Fruit fly (Drosophila melanogaster) whole organism: ENCODE measurements around the gene CG4613.

Experiments used
- CG8478 ChIP-seq: fragments of >200 bp; optimal IDR thresholded peaks from 2 replicates; lab custom pipeline; 2018; ENCODE audit warnings: inconsistent platforms
- Dll ChIP-seq: fragments of >200 bp; optimal IDR thresholded peaks from 2 replicates; lab custom pipeline; 2017
- EcR ChIP-seq, 2 experiments: fragments of >200 bp; optimal IDR thresholded peaks; 2 replicates each; lab custom pipeline; 2017; ENCODE audit warnings: missing biosample characterization in 2 of 2, missing genetic modification characterization in 2 of 2, missing genetic modification reagents in 2 of 2
- pan ChIP-seq: fragments of >200 bp; optimal IDR thresholded peaks from 2 replicates; lab custom pipeline; 2017
- psq ChIP-seq: fragments of >200 bp; optimal IDR thresholded peaks from 2 replicates; lab custom pipeline; 2017
- usp ChIP-seq: fragments of >200 bp; optimal IDR thresholded peaks from 2 replicates; lab custom pipeline; 2017; ENCODE audit warnings: missing biosample characterization, missing genetic modification characterization, mixed read lengths

Gene CG4613

DNA sequence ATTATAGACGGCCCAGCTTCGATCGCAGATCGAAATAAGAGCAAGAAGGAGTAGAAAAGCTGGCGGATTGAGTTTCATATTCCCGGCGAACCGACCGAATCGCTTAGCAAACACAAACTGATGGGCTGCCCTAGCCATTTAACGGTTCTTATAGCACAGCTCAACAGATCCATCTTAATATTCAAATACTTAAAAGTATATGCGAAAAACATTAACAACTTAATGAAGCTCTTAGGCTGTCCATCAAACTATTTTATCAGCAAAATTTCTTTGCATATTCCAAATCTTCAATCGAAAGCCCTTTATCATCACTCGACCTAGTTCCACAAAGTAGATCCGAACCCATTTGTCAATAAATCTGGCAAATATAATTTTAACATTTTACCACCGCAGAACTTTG, at the start of gene CG4613:
TSS of gene CG4613 (minus strand) at position 101 of the 400 bp plus-strand sequence.
- TF ChIP-seq CG8478 (lab: Kevin White, UChicago) (no peak), psq (lab: Kevin White, UChicago) (no peak), usp (GFP tag; lab: Kevin White, UChicago) (no peak)

DNA sequence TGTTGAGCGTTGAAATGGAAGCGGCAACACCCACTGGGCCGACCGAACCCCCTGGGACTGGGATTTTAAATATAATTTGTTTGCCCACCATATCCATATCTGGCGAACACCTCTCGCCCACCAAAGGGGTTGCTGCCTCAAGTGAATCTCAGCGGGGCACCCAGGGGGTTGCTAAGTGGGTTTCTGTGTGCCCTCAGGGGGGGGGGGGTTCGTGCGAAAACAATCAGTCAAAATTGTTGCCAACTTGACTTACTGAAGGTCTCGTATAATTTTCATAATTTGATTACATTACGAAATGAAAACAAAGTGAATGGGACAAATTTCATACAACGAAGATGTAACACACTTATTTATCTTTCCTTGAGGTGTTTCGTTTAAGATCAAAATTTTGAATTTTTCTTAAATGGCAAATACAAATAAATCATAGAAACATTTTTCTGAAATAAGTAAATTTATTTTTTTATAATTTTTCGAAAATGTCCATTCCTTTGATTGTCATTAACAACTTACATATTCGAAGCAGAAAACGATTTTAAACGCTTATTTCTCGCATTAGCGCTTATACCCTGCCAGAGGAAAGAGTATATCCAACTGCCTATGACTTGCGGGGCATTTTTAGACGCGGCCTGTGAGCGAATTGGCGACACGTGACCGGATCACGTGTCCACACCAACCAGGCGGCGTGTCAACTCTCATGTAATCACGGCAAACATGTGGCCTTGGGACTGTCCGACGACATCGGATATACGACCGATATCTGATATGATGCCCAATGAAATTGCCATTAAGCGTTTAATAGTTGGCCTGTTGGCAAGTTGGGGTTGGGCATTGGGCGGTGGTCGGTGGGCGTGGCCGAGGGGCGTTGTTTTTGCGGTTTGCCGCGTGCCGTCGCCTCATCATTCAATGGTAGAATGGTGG, 48.4 kb upstream of the CG4613 start:
- TF ChIP-seq Dll (lab: Kevin White, UChicago) (no peak), psq (lab: Kevin White, UChicago) (no peak), CG8478 (lab: Kevin White, UChicago) (no peak), usp (GFP tag; lab: Kevin White, UChicago) (no peak), pan (lab: Kevin White, UChicago) (no peak), EcR (GFP tag; optimal IDR thresholded peaks at IDR 0.05; lab: Kevin White, UChicago) (no peak)

DNA sequence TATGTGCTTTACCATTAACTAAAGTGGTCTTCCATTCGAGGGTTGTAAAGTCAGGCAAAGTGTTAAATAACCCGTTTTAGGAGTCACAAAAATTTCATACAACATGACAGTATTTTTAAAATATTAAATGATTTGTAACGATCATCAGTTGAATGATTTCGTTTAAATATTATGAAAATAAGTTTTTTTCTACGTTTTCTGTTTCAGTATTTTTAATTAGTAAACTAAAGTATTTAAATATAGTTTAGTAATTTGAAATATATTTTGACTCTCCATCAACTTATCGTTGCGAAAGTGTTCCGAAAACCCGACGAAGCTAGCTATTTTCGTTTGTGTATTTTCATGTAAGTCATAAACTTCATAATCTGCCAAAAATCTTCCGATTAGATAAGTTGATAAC, 45.6 kb upstream of the CG4613 start, which contains the start of gene CG42758:
TSS of gene CG42758 (plus strand) at position 301 of the 400 bp plus-strand sequence.
- no peak for TF ChIP-seq pan (lab: Kevin White, UChicago)
- TF ChIP-seq CG8478 (lab: Kevin White, UChicago) = no peak
- TF ChIP-seq Dll (lab: Kevin White, UChicago) = no peak
- TF ChIP-seq usp (GFP tag; lab: Kevin White, UChicago) = no peak
- no peak for TF ChIP-seq psq (lab: Kevin White, UChicago)
- TF ChIP-seq EcR (GFP tag; optimal IDR thresholded peaks at IDR 0.05; lab: Kevin White, UChicago) = no peak

DNA sequence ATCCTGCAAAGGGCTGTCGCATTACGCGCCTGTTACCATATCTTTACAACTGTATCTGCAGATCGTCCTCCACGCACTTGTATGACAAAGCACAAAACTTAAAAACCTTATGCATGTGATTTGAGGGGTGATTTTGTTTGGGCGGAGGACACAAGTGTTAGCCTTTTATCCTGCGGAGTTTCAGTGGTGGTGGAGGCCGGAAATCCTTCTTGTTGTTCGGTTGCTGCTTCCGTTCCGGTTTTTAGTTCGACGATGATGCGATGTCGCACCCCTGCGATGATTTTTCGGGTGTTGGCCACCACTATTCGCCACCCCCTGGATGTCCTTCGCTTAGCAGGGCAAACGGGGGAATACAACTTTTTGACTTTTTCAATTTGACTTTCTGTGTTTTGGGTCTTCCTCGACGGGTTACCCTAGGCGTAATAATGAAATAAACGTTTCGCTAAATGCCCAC, 43.7 kb upstream of the CG4613 start:
- TF ChIP-seq usp (GFP tag; lab: Kevin White, UChicago) (no peak), EcR (GFP tag; optimal IDR thresholded peaks at IDR 0.05; lab: Kevin White, UChicago) (no peak), psq (lab: Kevin White, UChicago) (no peak), pan (lab: Kevin White, UChicago) (no peak), CG8478 (lab: Kevin White, UChicago) (no peak), Dll (lab: Kevin White, UChicago) (no peak)

DNA sequence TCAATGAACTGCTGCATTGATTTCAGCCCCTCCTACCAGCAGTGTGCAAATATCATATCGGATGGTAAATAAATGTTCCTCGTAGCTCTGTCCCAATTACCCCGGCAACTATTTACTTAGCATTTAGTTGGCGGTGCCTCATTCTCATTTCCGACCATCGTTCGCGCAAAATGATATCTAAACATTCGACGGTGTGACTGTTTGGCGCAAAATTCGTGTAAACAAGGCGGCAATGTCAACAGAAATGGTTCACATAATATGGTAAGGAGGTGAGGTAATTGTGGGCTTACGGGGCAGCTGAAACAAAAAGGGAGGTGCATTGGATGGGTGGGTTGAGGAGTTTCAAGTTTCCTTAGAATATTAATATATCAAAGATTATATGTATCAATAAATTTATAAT, 42.9 kb upstream of the CG4613 start:
- no peak for TF ChIP-seq CG8478 (lab: Kevin White, UChicago)
- no peak for TF ChIP-seq Dll (lab: Kevin White, UChicago)
- no peak for TF ChIP-seq psq (lab: Kevin White, UChicago)
- no peak for TF ChIP-seq pan (lab: Kevin White, UChicago)
- TF ChIP-seq EcR (GFP tag; optimal IDR thresholded peaks at IDR 0.05; lab: Kevin White, UChicago) = no peak
- TF ChIP-seq usp (GFP tag; lab: Kevin White, UChicago) = no peak

DNA sequence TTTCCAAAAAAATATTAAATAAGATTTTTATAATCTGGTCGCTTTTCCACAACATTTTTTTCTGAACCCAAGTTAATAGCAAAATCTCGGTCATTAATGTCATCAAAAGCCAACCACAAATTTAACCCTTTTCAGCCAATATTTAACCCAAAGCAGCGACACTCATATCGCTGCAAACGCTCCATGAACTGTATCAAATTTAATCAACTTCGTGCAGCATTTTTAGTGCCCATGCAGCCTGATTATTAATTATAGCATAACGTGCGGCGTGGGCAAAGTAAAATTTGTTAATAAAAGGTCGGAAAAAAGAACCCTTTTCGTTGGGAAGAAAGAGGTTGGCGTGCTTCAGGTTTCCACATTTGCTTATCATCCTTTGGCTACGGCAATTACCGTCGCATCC, 42.0 kb upstream of the CG4613 start:
- TF ChIP-seq usp (GFP tag; lab: Kevin White, UChicago) = no peak
- no peak for TF ChIP-seq CG8478 (lab: Kevin White, UChicago)
- no peak for TF ChIP-seq psq (lab: Kevin White, UChicago)
- TF ChIP-seq Dll (lab: Kevin White, UChicago) = no peak
- TF ChIP-seq pan (lab: Kevin White, UChicago) = no peak
- no peak for TF ChIP-seq EcR (GFP tag; optimal IDR thresholded peaks at IDR 0.05; lab: Kevin White, UChicago)

DNA sequence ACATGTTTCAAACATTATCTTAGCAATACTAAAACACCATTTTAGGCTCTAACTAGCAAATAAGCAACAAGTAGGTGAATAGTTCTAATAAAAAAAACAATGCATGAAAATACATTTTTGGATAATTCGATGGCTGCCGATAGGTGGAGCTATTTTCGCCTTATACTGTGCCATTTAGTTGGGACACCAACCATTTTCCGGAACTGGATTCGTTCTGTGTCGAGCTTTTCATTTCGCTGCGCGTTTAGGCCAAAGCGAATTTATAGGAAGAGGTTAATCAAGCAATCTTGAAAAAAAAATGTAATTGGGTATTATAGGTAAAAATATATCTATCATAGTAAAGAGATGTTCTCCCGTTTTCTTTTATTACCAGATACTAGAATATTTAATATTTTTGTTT, 41.2 kb upstream of the CG4613 start:
- TF ChIP-seq EcR (GFP tag; optimal IDR thresholded peaks at IDR 0.05; lab: Kevin White, UChicago) (no peak), CG8478 (lab: Kevin White, UChicago) (peak; percentile 0), psq (lab: Kevin White, UChicago) (no peak)

DNA sequence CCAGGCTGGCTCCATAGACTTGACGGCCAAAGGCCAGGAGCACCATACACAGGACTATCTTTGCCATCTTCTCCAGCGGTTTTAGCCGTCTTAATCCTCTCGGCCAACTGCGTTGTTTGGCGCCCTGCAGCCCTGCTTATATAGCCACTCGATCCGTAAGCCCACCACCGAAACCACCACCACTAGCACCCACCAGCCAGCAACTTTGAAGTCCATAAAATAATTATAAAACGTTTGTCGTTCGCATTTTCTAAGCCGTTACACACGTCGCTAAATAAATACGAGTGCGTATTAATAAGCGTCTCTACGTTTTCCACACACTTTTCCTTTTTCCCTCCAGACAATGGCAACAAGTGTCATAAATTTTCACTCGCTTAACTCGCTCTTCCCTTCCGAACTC, 39.2 kb upstream of the CG4613 start, which contains the start of gene Lk:
TSS of gene Lk (minus strand) at position 101 of the 400 bp plus-strand sequence.
- no peak for TF ChIP-seq usp (GFP tag; lab: Kevin White, UChicago)
- TF ChIP-seq EcR (GFP tag; optimal IDR thresholded peaks at IDR 0.05; lab: Kevin White, UChicago) = no peak
- TF ChIP-seq CG8478 (lab: Kevin White, UChicago) = no peak
- TF ChIP-seq psq (lab: Kevin White, UChicago) = no peak
- TF ChIP-seq pan (lab: Kevin White, UChicago) = no peak
- no peak for TF ChIP-seq Dll (lab: Kevin White, UChicago)

DNA sequence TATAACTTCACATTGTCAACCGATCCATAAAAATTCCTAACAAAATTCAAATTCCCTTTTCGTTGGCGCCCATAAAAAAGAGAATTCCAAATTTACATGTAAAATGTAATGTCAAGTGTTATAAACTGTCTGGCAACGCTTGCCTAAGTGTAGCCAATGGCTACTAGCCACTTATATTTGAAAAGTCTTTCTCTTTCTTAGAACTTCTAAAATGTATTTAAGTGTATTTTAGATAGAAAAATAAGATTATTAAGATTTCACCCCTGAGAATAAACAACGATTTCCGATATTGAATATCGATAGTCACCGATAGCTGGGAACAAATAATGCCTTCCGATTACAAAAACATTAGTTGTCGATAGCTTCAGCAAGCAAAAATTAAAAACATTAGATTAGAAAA, 38.2 kb upstream of the CG4613 start, which contains the start of gene CG34039:
TSS of gene CG34039 (plus strand) at position 342 of the 400 bp plus-strand sequence.
- no peak for TF ChIP-seq psq (lab: Kevin White, UChicago)
- TF ChIP-seq Dll (lab: Kevin White, UChicago) = no peak
- no peak for TF ChIP-seq CG8478 (lab: Kevin White, UChicago)
- TF ChIP-seq pan (lab: Kevin White, UChicago) = no peak
- no peak for TF ChIP-seq usp (GFP tag; lab: Kevin White, UChicago)

DNA sequence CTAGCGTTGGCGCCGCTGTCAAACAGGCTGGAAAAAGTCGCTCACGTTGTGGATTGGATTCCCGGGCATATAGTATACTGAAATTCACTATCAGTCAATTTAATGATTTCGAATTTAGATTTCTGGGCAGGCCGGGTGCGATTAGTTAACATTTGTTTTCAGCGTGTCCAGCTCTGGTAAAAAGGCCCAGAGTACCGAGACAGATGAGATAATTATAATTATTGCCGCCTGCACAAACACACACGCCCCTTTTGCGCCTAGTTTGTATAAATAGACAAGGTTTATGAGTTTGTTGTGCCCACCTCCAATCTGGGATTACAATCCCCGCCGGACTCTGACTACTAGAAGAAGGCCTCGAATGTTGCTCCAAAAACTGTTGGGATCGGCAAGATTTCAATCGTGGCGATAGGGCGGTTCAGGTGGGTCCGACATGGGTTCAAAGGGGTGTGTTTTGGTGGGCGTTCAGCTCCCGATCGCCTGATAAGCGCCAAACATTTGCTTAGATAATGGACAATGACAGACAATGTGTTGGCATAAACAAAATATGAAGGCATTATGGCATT, 37.5 kb upstream of the CG4613 start:
- TF ChIP-seq pan (lab: Kevin White, UChicago) = no peak
- no peak for TF ChIP-seq psq (lab: Kevin White, UChicago)

DNA sequence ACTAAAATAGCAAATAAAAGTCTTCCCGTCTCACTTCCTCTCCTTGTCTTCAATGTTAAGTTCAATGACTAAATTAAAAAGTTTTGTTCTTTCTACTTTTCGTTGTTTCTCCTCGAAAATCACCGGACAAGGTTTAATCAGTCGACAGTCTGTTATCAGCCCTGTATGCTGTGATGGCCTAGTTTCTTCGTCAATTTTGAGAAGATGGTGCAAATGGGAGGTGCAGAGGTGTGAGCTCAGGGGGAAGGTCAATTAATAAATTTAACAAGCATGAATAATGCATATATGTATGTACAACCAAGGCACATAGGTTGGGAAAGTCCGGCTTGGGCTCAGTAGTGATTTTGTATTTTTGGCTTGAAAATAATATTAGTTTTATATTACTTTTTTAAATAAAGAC, 36.5 kb upstream of the CG4613 start:
- TF ChIP-seq pan (lab: Kevin White, UChicago) = no peak
- TF ChIP-seq CG8478 (lab: Kevin White, UChicago) = no peak
- TF ChIP-seq psq (lab: Kevin White, UChicago) = no peak
- TF ChIP-seq Dll (lab: Kevin White, UChicago) = no peak
